Worm (Caenorhabditis elegans) whole organism, L1 larva: ENCODE measurements around the gene clec-78.

Experiments used
- ets-5 ChIP-seq: fragments of 200-800 bp; sonication (Bioruptor generic); IDR thresholded peaks from 2 replicates; pipeline ENCODE4 v1.3.6; 2022; ENCODE audit warnings: missing genetic modification characterization, missing compliant biosample characterization
- jun-1 ChIP-seq: fragments of 150-350 bp; optimal IDR thresholded peaks from 2 replicates; lab custom pipeline; 2014; ENCODE audit warnings: missing biosample characterization, missing genetic modification reagents, missing genetic modification characterization
- lin-35 ChIP-seq, 2 experiments: fragments of 150-350 bp; optimal IDR thresholded peaks; 2 replicates each; lab custom pipeline; 2014; ENCODE audit warnings: missing biosample characterization in 2 of 2, missing genetic modification characterization in 2 of 2, missing genetic modification reagents in 2 of 2
- nhr-237 ChIP-seq: fragments of 150-350 bp; optimal IDR thresholded peaks from 2 replicates; lab custom pipeline; 2014; ENCODE audit warnings: missing biosample characterization, missing genetic modification characterization
- nhr-76 ChIP-seq: sonication (generic microtip); optimal IDR thresholded peaks from 2 replicates; lab custom pipeline; 2017; ENCODE audit warnings: missing biosample characterization, missing genetic modification characterization
- nhr-77 ChIP-seq: fragments of 150-350 bp; optimal IDR thresholded peaks from 2 replicates; lab custom pipeline; 2014; ENCODE audit warnings: missing biosample characterization, missing genetic modification characterization
- sptf-1 ChIP-seq: fragments of 150-350 bp; optimal IDR thresholded peaks from 2 replicates; lab custom pipeline; 2014; ENCODE audit warnings: missing biosample characterization, missing genetic modification characterization
- unc-130 ChIP-seq: fragments of 150-350 bp; optimal IDR thresholded peaks from 2 replicates; lab custom pipeline; 2017; ENCODE audit warnings: missing biosample characterization, missing genetic modification characterization, inconsistent platforms
- unc-62 ChIP-seq: fragments of 150-350 bp; optimal IDR thresholded peaks from 2 replicates; lab custom pipeline; 2014; ENCODE audit warnings: missing biosample characterization, missing genetic modification reagents, missing genetic modification characterization
- zag-1 ChIP-seq: fragments of 150-350 bp; optimal IDR thresholded peaks from 2 replicates; lab custom pipeline; 2014; ENCODE audit warnings: missing biosample characterization, missing genetic modification characterization

- TF ChIP-seq nhr-77 (tag; lab: Kevin White, UChicago) = no peak
- no peak for TF ChIP-seq zag-1
- no peak for TF ChIP-seq nhr-76
- TF ChIP-seq jun-1 = no peak
- no peak for TF ChIP-seq ets-5 (GFP tag; lab: Robert Waterston, UW)
- TF ChIP-seq lin-35 (GFP tag; optimal IDR thresholded peaks at IDR 0.05; lab: Kevin White, UChicago) = peak in 1 of 2 experiments; percentile 54
- TF ChIP-seq nhr-237 = no peak
- TF ChIP-seq unc-130 (tag; lab: Kevin White, UChicago) = no peak
- no peak for TF ChIP-seq sptf-1 (tag; lab: Kevin White, UChicago)
- no peak for TF ChIP-seq unc-62 (GFP tag; lab: Kevin White, UChicago)
Observed at ce11 chrIV:4025923-4026322, 37.0 kb downstream of the clec-78 start.
